Worm (Caenorhabditis elegans): ENCODE results near the gene K09E9.4.

DNA sequence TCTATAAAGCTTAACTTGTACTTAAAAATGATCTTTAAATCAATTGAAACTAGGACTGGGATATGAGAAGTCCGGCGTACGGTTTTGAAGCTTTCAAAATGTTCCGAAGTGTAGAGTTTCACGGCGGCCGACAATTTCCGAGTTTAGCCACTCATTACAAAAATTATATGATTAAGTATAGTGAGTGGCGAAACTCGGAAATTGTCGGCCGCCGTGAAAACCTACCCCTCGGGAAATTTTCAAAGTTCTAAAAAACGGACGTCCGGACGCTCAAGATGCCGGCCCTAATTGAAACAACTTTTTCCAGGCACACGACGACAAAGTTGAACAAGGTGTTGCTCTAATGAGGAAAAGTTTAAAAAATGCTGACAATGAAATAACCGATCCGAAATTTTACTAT lies 45.1 kb downstream of the K09E9.4 start:
- TF ChIP-seq hmg-1.2 (GFP tag; IDR thresholded peaks at IDR 0.05) (no peak), nfya-1 (tag; optimal IDR thresholded peaks at IDR 0.05; ENCODE audit: borderline replicate concordance, insufficient read depth) (no peak), F55B11.4 (tag; optimal IDR thresholded peaks at IDR 0.05; ENCODE audit: borderline replicate concordance, insufficient read depth) (no peak), ama-1 (optimal IDR thresholded peaks at IDR 0.05) (no peak), ama-1 (GFP tag; optimal IDR thresholded peaks at IDR 0.05) (no peak), D2030.7 (GFP tag; IDR thresholded peaks at IDR 0.05) (no peak), B0261.1 (tag; optimal IDR thresholded peaks at IDR 0.05) (no peak), nfyb-1 (GFP tag; IDR thresholded peaks at IDR 0.05) (no peak), unc-130 (GFP tag; optimal IDR thresholded peaks at IDR 0.05) (no peak), aptf-3 (GFP tag; IDR thresholded peaks at IDR 0.05) (no peak)
